Fruit fly (Drosophila melanogaster): Measurements from ENCODE around the gene CG17283.

DNA sequence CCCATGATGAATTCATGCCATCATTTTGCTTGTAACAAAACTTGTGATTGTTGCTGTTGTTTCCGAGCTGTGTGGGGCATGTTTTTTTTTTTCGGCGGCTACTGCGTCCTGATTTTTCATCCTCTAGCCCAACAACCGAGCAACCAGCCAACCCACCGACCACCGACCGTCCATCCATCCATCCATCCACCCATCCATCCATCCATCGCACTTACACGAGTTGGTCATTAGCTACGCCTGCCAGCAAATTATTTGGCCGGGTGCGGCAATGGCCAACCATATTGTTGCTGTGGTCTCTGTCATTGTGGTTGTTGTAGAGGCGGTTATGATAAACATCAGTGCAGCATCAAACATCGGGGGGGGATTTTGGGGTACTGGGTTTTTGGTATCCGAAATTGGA lies 48.3 kb upstream of the CG17283 start:
- no peak for TF ChIP-seq Lpt (GFP tag; optimal IDR thresholded peaks at IDR 0.05)
- no peak for TF ChIP-seq pdm3 (GFP tag; optimal IDR thresholded peaks at IDR 0.05)
- TF ChIP-seq CG3032 (tag; optimal IDR thresholded peaks at IDR 0.05): no peak
- no peak for TF ChIP-seq CG6854 (GFP tag; optimal IDR thresholded peaks at IDR 0.05)
- TF ChIP-seq OdsH (GFP tag; optimal IDR thresholded peaks at IDR 0.05): no peak
- no peak for TF ChIP-seq topi (GFP tag; optimal IDR thresholded peaks at IDR 0.05)
- no peak for TF ChIP-seq Eip78C (GFP tag)
- no peak for TF ChIP-seq CG16779 (tag; optimal IDR thresholded peaks at IDR 0.05)
- TF ChIP-seq Blimp-1 (GFP tag; optimal IDR thresholded peaks at IDR 0.05): no peak

Measured in whole organism, prepupa.